Worm (Caenorhabditis elegans): ENCODE results near the gene hrpl-1.

hrpl-1 gene

DNA sequence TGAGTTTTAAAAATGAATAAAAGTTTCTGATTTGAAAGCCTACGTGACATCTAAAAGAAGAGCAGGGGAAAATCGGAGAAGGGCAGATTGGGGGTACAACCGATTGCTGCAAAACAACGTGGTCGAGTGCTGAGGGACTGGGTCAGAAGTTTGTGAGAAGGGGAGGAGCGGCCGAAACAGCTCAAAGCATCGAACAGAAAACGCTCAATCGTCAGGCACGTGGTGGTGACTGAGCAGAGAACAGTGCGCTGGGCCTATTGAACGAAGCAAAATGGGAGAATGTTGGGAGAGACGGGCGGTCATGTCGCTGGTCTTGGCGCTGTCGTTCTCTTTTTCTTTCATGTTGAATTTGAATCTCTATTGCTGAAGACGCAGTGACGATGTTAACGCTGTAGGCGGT, 7.4 kb upstream of the hrpl-1 start (continued):
- TF ChIP-seq blmp-1 (tag; optimal IDR thresholded peaks at IDR 0.05) (no peak), jun-1 (tag; optimal IDR thresholded peaks at IDR 0.05) (peak; percentile 60), unc-130 (tag; optimal IDR thresholded peaks at IDR 0.05) (peak; percentile 83), unc-62 (GFP tag; optimal IDR thresholded peaks at IDR 0.05) (no peak), ets-5 (GFP tag; IDR thresholded peaks at IDR 0.05) (no peak), zip-4 (GFP tag; optimal IDR thresholded peaks at IDR 0.05) (no peak), snpc-4 (tag; optimal IDR thresholded peaks at IDR 0.05) (peak; percentile 7), xbp-1 (tag; optimal IDR thresholded peaks at IDR 0.05) (peak; percentile 14), dsc-1 (tag; optimal IDR thresholded peaks at IDR 0.05) (peak; percentile 7), pax-3 (tag; optimal IDR thresholded peaks at IDR 0.05) (no peak), C16A3.4 (tag; optimal IDR thresholded peaks at IDR 0.05) (peak; percentile 70), nhr-77 (tag; optimal IDR thresholded peaks at IDR 0.05) (no peak), snu-23 (GFP tag; optimal IDR thresholded peaks at IDR 0.05) (peak; percentile 83), irx-1 (tag; optimal IDR thresholded peaks at IDR 0.05) (peak; percentile 5), alr-1 (tag; optimal IDR thresholded peaks at IDR 0.05; ENCODE audit: borderline replicate concordance) (no peak), tlp-1 (tag; optimal IDR thresholded peaks at IDR 0.05) (no peak), lin-14 (GFP tag; optimal IDR thresholded peaks at IDR 0.05) (peak; percentile 88), nhr-71 (tag; optimal IDR thresholded peaks at IDR 0.05) (peak; percentile 78), F16B12.6 (tag; optimal IDR thresholded peaks at IDR 0.05) (no peak), nhr-90 (tag; optimal IDR thresholded peaks at IDR 0.05; ENCODE audit: poor library complexity) (peak; percentile 4), aha-1 (tag; optimal IDR thresholded peaks at IDR 0.05) (no peak), efl-3 (GFP tag; optimal IDR thresholded peaks at IDR 0.05) (no peak), ztf-11 (tag; optimal IDR thresholded peaks at IDR 0.05) (no peak), nhr-237 (tag; optimal IDR thresholded peaks at IDR 0.05) (no peak), skn-1 (tag; optimal IDR thresholded peaks at IDR 0.05) (peak; percentile 43), tbx-2 (tag; optimal IDR thresholded peaks at IDR 0.05) (peak; percentile 48), elt-3 (tag; optimal IDR thresholded peaks at IDR 0.05) (peak in 1 of 6 experiments; percentile 21), lsy-2 (tag; optimal IDR thresholded peaks at IDR 0.05) (peak; percentile 50 to 65), sptf-1 (tag; optimal IDR thresholded peaks at IDR 0.05) (no peak), nhr-20 (tag; optimal IDR thresholded peaks at IDR 0.05) (peak; percentile 81), mab-9 (GFP tag; IDR thresholded peaks at IDR 0.05) (no peak), egl-27 (tag; optimal IDR thresholded peaks at IDR 0.05) (peak in 1 of 2 experiments; percentile 39), lin-13 (GFP tag; optimal IDR thresholded peaks at IDR 0.05) (peak; percentile 31), pqm-1 (tag; optimal IDR thresholded peaks at IDR 0.05) (no peak), grh-1 (GFP tag; IDR thresholded peaks at IDR 0.05) (0 out of 2 replicates have a peak, but pooled peaks have one; percentile 9), ceh-90 (tag; optimal IDR thresholded peaks at IDR 0.05) (no peak), sup-37 (GFP tag; optimal IDR thresholded peaks at IDR 0.05) (no peak)

DNA sequence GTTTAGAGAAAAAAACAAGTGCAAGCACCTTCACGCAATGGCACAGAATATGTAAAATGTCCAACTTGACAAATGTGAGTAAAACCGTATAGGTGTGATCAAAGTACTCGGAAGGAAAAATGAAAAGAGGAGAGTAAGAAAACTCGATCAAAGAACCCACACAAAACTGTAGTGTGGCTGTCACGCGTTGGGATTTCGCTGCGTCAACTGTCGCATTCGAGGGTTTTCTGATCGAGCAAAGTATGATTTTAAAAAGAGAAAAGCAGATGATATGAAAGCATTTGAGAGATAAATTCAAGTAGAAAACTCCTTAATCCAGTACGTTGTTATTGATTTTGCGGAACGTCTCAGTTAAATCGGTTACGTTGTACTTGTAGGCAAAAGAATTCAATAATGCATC, 6.7 kb upstream of the hrpl-1 start:
- TF ChIP-seq lin-35 (GFP tag; optimal IDR thresholded peaks at IDR 0.05), result peak; percentile 50 to 82
- TF ChIP-seq nhr-47 (tag; optimal IDR thresholded peaks at IDR 0.05), result peak; percentile 54
- no peak for TF ChIP-seq aly-2 (tag; optimal IDR thresholded peaks at IDR 0.05)
- no peak for TF ChIP-seq lin-39 (tag; optimal IDR thresholded peaks at IDR 0.05)
- no peak for TF ChIP-seq unc-86 (tag; optimal IDR thresholded peaks at IDR 0.05)
- TF ChIP-seq mep-1 (tag; optimal IDR thresholded peaks at IDR 0.05), result peak; percentile 63
- no peak for TF ChIP-seq nhr-28 (tag; optimal IDR thresholded peaks at IDR 0.05)
- TF ChIP-seq sptf-1 (tag; optimal IDR thresholded peaks at IDR 0.05), result no peak
- TF ChIP-seq unc-130 (tag; optimal IDR thresholded peaks at IDR 0.05), result peak; percentile 91
- TF ChIP-seq ceh-8 (GFP tag; optimal IDR thresholded peaks at IDR 0.05), result no peak
- no peak for TF ChIP-seq Y116A8C.19 (tag; optimal IDR thresholded peaks at IDR 0.05; ENCODE audit: borderline replicate concordance)
- TF ChIP-seq rnt-1 (tag; optimal IDR thresholded peaks at IDR 0.05), result peak; percentile 75
- peak; percentile 47 for TF ChIP-seq pax-3 (tag; optimal IDR thresholded peaks at IDR 0.05)
- peak; percentile 55 for TF ChIP-seq sup-37 (GFP tag; optimal IDR thresholded peaks at IDR 0.05)
- TF ChIP-seq nhr-90 (tag; optimal IDR thresholded peaks at IDR 0.05; ENCODE audit: poor library complexity), result peak; percentile 63
- TF ChIP-seq xbp-1 (tag; optimal IDR thresholded peaks at IDR 0.05), result peak; percentile 32
- TF ChIP-seq snpc-4 (tag; optimal IDR thresholded peaks at IDR 0.05), result no peak
- TF ChIP-seq ets-5 (GFP tag; IDR thresholded peaks at IDR 0.05), result no peak
- TF ChIP-seq vab-15 (tag; optimal IDR thresholded peaks at IDR 0.05), result no peak
- TF ChIP-seq tbx-2 (tag; optimal IDR thresholded peaks at IDR 0.05), result peak; percentile 84
- TF ChIP-seq lin-15B (tag; optimal IDR thresholded peaks at IDR 0.05), result no peak
- TF ChIP-seq mab-9 (GFP tag; IDR thresholded peaks at IDR 0.05), result no peak
- peak; percentile 69 for TF ChIP-seq nhr-85 (tag)
- peak in 3 of 6 experiments; percentile 19 to 84 (median 76) for TF ChIP-seq elt-3 (tag; optimal IDR thresholded peaks at IDR 0.05)
- TF ChIP-seq lin-14 (GFP tag; optimal IDR thresholded peaks at IDR 0.05), result peak; percentile 78
- TF ChIP-seq mef-2 (tag; optimal IDR thresholded peaks at IDR 0.05), result no peak
- no peak for TF ChIP-seq ces-1 (GFP tag; optimal IDR thresholded peaks at IDR 0.05)

All from whole organism, L1 larva.